Fruit fly (Drosophila melanogaster) whole organism, embryonic: ENCODE data around the gene Rbbp5.
A peak's percentile ranks its signal among the peaks of the same experiment; 100 is the strongest.

Experiments
- CG3281 ChIP-seq: fragments of 200-800 bp; sonication (Bioruptor generic); optimal IDR thresholded peaks from 3 replicates; lab custom pipeline; 2017; ENCODE audit warnings: missing biosample characterization, mild to moderate bottlenecking, missing genetic modification characterization
- CG7839 ChIP-seq: fragments of 200-800 bp; sonication (Bioruptor generic); optimal IDR thresholded peaks from 3 replicates; lab custom pipeline; 2018; ENCODE audit warnings: missing biosample characterization, mild to moderate bottlenecking, missing genetic modification characterization, moderate library complexity
- HmgD ChIP-seq: fragments of 200-800 bp; sonication (Bioruptor generic); optimal IDR thresholded peaks from 3 replicates; lab custom pipeline; 2016; ENCODE audit warnings: missing biosample characterization, missing genetic modification characterization
- pho ChIP-seq: fragments of 200-800 bp; sonication (Bioruptor generic); optimal IDR thresholded peaks from 2 replicates; lab custom pipeline; 2016; ENCODE audit warnings: missing biosample characterization, missing genetic modification characterization

- TF ChIP-seq HmgD (GFP tag; lab: Kevin White, UChicago), result no peak
- peak; percentile 62 for TF ChIP-seq CG3281
- TF ChIP-seq pho (GFP tag; lab: Kevin White, UChicago), result peak; percentile 64
- peak; percentile 63 for TF ChIP-seq CG7839 (tag; lab: Kevin White, UChicago)
Observed at dm6 chr3L:20395257-20395909, 47.6 kb upstream of the Rbbp5 start.
